Fruit fly (Drosophila melanogaster) whole organism, embryonic: ENCODE data around the gene HemK1.

Experiments used
- CG10543 ChIP-seq: fragments of 200-800 bp; sonication (Bioruptor generic); optimal IDR thresholded peaks from 3 replicates; lab custom pipeline; 2017; ENCODE audit warnings: missing biosample characterization, mild to moderate bottlenecking, missing genetic modification characterization, moderate library complexity
- CG10565 ChIP-seq: fragments of 200-800 bp; sonication (Bioruptor generic); optimal IDR thresholded peaks from 3 replicates; lab custom pipeline; 2016; ENCODE audit warnings: missing biosample characterization, mild to moderate bottlenecking, missing genetic modification characterization
- CG14710 ChIP-seq: fragments of 200-800 bp; sonication (Bioruptor generic); optimal IDR thresholded peaks from 3 replicates; lab custom pipeline; 2019; ENCODE audit warnings: missing biosample characterization, mild to moderate bottlenecking, missing genetic modification characterization, moderate library complexity
- CG1529 ChIP-seq: fragments of 200-800 bp; sonication (Bioruptor generic); optimal IDR thresholded peaks from 3 replicates; lab custom pipeline; 2018; ENCODE audit warnings: missing biosample characterization, missing genetic modification characterization
- CG1832 ChIP-seq: fragments of 200-800 bp; sonication (Bioruptor generic); optimal IDR thresholded peaks from 2 replicates; lab custom pipeline; 2017; ENCODE audit warnings: missing biosample characterization, mild to moderate bottlenecking, missing genetic modification characterization, inconsistent platforms
- CG2889 ChIP-seq: fragments of 200-800 bp; sonication (Bioruptor generic); IDR thresholded peaks from 3 replicates; pipeline ENCODE4 v1.3.6; 2022; ENCODE audit warnings: missing biosample characterization, missing genetic modification characterization
- CG34376 ChIP-seq: fragments of 200-800 bp; sonication (Bioruptor generic); optimal IDR thresholded peaks from 2 replicates; lab custom pipeline; 2018; ENCODE audit warnings: missing biosample characterization, mild to moderate bottlenecking, missing genetic modification characterization
- Dip2 ChIP-seq: fragments of 200-800 bp; sonication (Bioruptor generic); IDR thresholded peaks from 2 replicates; pipeline ENCODE4 v1.3.6; 2022; ENCODE audit warnings: missing biosample characterization, missing genetic modification characterization
- Fer3 ChIP-seq: fragments of 200-800 bp; sonication (Bioruptor generic); optimal IDR thresholded peaks from 2 replicates; lab custom pipeline; 2018; ENCODE audit warnings: missing biosample characterization, mild to moderate bottlenecking, missing genetic modification characterization, moderate library complexity
- HmgZ ChIP-seq: fragments of 200-800 bp; sonication (Bioruptor generic); optimal IDR thresholded peaks from 2 replicates; lab custom pipeline; 2018; ENCODE audit warnings: missing biosample characterization, mild to moderate bottlenecking, missing genetic modification characterization
- Med ChIP-seq: fragments of 200-800 bp; sonication (Bioruptor generic); peaks from one replicate; lab custom pipeline; 2016; ENCODE audit warnings: missing biosample characterization, missing genetic modification characterization, mild to moderate bottlenecking, inconsistent platforms, moderate library complexity
- Spps ChIP-seq: fragments of 200-800 bp; sonication (Bioruptor generic); optimal IDR thresholded peaks from 2 replicates; lab custom pipeline; 2018; ENCODE audit warnings: missing biosample characterization, mild to moderate bottlenecking, missing genetic modification characterization
- gcm ChIP-seq: fragments of 200-800 bp; sonication (Bioruptor generic); optimal IDR thresholded peaks from 2 replicates; lab custom pipeline; 2019; ENCODE audit warnings: missing biosample characterization, mild to moderate bottlenecking, missing genetic modification characterization, moderate library complexity
- ken ChIP-seq: fragments of 200-800 bp; sonication (Bioruptor generic); IDR thresholded peaks from 3 replicates; pipeline ENCODE4 v1.3.6; 2022; ENCODE audit warnings: missing biosample characterization, missing genetic modification characterization
- lbe ChIP-seq: fragments of 200-800 bp; sonication (Bioruptor generic); optimal IDR thresholded peaks from 2 replicates; lab custom pipeline; 2016; ENCODE audit warnings: missing biosample characterization, mild to moderate bottlenecking, missing genetic modification characterization
- slp2 ChIP-seq: fragments of 200-800 bp; sonication (Bioruptor generic); optimal IDR thresholded peaks from 2 replicates; lab custom pipeline; 2016; ENCODE audit warnings: missing biosample characterization, missing genetic modification characterization
- unpg ChIP-seq: fragments of 200-800 bp; sonication (Bioruptor generic); optimal IDR thresholded peaks from 3 replicates; lab custom pipeline; 2018; ENCODE audit warnings: missing biosample characterization, mild to moderate bottlenecking, missing genetic modification characterization, moderate library complexity
- z ChIP-seq: fragments of 200-800 bp; sonication (Bioruptor generic); IDR thresholded peaks from 3 replicates; pipeline ENCODE4 v1.3.6; 2022; ENCODE audit warnings: missing biosample characterization, missing genetic modification characterization

Gene HemK1

DNA sequence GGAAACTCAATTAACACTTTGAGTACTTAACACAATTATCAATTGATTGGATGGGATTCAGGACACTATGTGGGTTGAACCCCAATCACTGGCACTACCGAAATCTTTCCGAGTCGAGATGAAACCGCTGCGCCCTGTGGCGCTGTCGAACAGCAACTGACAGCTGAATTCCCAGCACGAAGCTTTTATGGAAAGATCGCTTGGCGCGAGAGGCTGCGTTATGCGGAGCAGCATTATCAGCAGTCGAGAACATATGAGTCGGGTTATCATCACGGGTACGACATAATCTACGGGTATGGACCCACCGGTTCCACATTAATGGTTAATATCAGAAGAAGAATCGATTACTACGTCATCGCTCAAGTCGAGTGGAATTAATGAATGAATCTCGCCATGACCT, 44.4 kb downstream of the HemK1 start, which contains the start of gene Tig (continued):
- TF ChIP-seq z (no peak), Fer3 (tag; lab: Kevin White, UChicago) (no peak), CG14710 (tag; lab: Kevin White, UChicago) (no peak), slp2 (no peak), unpg (GFP tag; lab: Kevin White, UChicago) (no peak), Dip2 (GFP tag; lab: Robert Waterston, UW) (no peak), gcm (peak; percentile 42), CG10565 (GFP tag; lab: Kevin White, UChicago) (no peak), Spps (no peak), Med (GFP tag; lab: Kevin White, UChicago) (peak; percentile 62), ken (GFP tag; lab: Robert Waterston, UW) (no peak), CG1529 (GFP tag; lab: Kevin White, UChicago) (no peak), CG10543 (peak; percentile 52)

DNA sequence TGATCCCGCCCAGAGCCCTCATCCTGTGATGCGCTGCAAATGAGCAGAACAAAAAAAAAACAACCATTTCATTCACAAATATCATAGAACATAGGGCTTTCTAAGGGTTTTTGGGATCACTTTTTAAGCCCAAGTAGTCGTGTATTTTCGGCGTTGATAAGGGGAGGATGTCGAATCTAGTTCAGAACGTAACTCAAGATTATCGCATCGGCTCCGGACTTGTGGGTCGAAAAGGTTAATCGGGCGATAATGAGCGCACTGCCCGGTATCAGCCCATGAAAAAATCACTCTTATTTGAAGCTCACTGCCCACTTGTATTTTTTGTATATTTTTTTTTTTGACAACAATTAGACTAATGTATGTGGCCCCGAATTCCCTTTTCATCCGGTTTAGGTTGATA, 45.0 kb downstream of the HemK1 start:
- TF ChIP-seq CG34376 (peak; percentile 31), lbe (GFP tag; lab: Kevin White, UChicago) (no peak), CG2889 (GFP tag; lab: Robert Waterston, UW) (no peak), HmgZ (no peak)

DNA sequence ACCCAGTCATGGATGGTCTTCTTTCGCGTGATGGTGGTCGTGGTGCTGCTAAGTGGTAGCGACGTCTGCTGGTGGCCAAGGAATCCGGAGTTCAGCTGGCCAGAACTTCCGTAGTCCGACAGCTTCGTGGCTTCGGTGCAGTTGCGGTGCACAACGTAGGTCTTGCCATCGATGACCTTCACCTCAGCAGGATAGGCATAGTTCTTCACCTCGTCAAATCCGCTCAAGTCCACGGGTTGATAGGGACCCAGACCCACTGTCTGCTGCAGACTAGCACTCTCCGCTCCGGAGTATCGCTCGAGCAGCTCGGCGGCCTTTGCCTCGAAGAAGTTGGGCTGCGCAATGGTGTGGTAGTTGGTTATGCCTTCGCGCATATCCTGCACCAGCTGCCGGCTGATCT, 46.0 kb downstream of the HemK1 start:
- TF ChIP-seq CG1832 (GFP tag; lab: Kevin White, UChicago) (no peak), Med (GFP tag; lab: Kevin White, UChicago) (peak; percentile 53)
